Fruit fly (Drosophila melanogaster): ENCODE data around the gene SF2.
A peak's percentile ranks its signal among the peaks of the same experiment; 100 is the strongest.

SF2 gene

dm6 chr3R:16309302-16310080, 32.3 kb downstream of the SF2 start (continued):
- TF ChIP-seq CG10543 (GFP tag; optimal IDR thresholded peaks at IDR 0.05) = peak; percentile 39
- TF ChIP-seq CG1792 (GFP tag; optimal IDR thresholded peaks at IDR 0.05) = peak; percentile 13
- TF ChIP-seq CG13296 (GFP tag; optimal IDR thresholded peaks at IDR 0.05) = peak; percentile 10
- peak; percentile 7 for TF ChIP-seq CG9727 (GFP tag; optimal IDR thresholded peaks at IDR 0.05)
- TF ChIP-seq eyg (GFP tag; optimal IDR thresholded peaks at IDR 0.05) = peak; percentile 26
- no peak; the same call in 1 of the 2 replicates for TF ChIP-seq sisA (GFP tag; IDR thresholded peaks at IDR 0.05)
- TF ChIP-seq CoRest (tag; optimal IDR thresholded peaks at IDR 0.05) = peak; percentile 29
- TF ChIP-seq so (GFP tag; IDR thresholded peaks at IDR 0.05) = peak; percentile 61; the same call in 1 of the 3 replicates
- TF ChIP-seq CG2120 (GFP tag; optimal IDR thresholded peaks at IDR 0.05) = peak; percentile 41
- TF ChIP-seq da (GFP tag; optimal IDR thresholded peaks at IDR 0.05) = no peak
- peak; percentile 67 for TF ChIP-seq row (GFP tag; IDR thresholded peaks at IDR 0.05)
- no peak for TF ChIP-seq CG15073 (GFP tag; optimal IDR thresholded peaks at IDR 0.05)
- peak; percentile 61; the same call in 1 of the 2 replicates for TF ChIP-seq CG32532 (GFP tag; IDR thresholded peaks at IDR 0.05)
- no peak for TF ChIP-seq dati (GFP tag; IDR thresholded peaks at IDR 0.05)
- peak; percentile 38; the same call in 1 of the 2 replicates for TF ChIP-seq CG14441 (GFP tag; IDR thresholded peaks at IDR 0.05)
- no peak for TF ChIP-seq CG7928 (GFP tag; optimal IDR thresholded peaks at IDR 0.05)
- no peak for TF ChIP-seq D19B (GFP tag; optimal IDR thresholded peaks at IDR 0.05)
- TF ChIP-seq gem (tag; optimal IDR thresholded peaks at IDR 0.05) = peak; percentile 30
- TF ChIP-seq CG3407 (GFP tag; optimal IDR thresholded peaks at IDR 0.05) = no peak

dm6 chr3R:16308057-16308456, 33.7 kb downstream of the SF2 start:
- TF ChIP-seq Pdp1 (GFP tag; optimal IDR thresholded peaks at IDR 0.05) (peak in 1 of 2 experiments; percentile 54), pum (GFP tag; optimal IDR thresholded peaks at IDR 0.05) (no peak), cwo (GFP tag; optimal IDR thresholded peaks at IDR 0.05) (no peak), Med (GFP tag) (peak; percentile 28), al (GFP tag; IDR thresholded peaks at IDR 0.05) (no peak), CG3838 (GFP tag; optimal IDR thresholded peaks at IDR 0.05) (no peak), CG9932 (GFP tag; IDR thresholded peaks at IDR 0.05) (no peak), C15 (GFP tag; IDR thresholded peaks at IDR 0.05) (no peak), CG15479 (GFP tag; optimal IDR thresholded peaks at IDR 0.05) (peak; percentile 0), CG13287 (GFP tag; IDR thresholded peaks at IDR 0.05; ENCODE audit: partially characterized antibody) (no peak), tgo (GFP tag; IDR thresholded peaks at IDR 0.05) (no peak), sd (tag; optimal IDR thresholded peaks at IDR 0.05) (peak; percentile 44), CG15269 (tag; optimal IDR thresholded peaks at IDR 0.05) (no peak)

dm6 chr3R:16305185-16305989, 36.4 kb downstream of the SF2 start, which contains the start of gene Zip89B:
TSS of gene Zip89B (plus strand) at chr3R:16305758.
- no peak for TF ChIP-seq CG14050 (GFP tag; IDR thresholded peaks at IDR 0.05)
- TF ChIP-seq Ets65A (GFP tag) = peak; percentile 82
- 0 out of 2 replicates have a peak, but pooled peaks have one; percentile 25 for TF ChIP-seq CG14014 (GFP tag; IDR thresholded peaks at IDR 0.05)
- TF ChIP-seq nom (GFP tag; optimal IDR thresholded peaks at IDR 0.05) = peak; percentile 46
- peak; percentile 16 for TF ChIP-seq caup (GFP tag; optimal IDR thresholded peaks at IDR 0.05; ENCODE audit: severe bottlenecking)
- peak; percentile 17 for TF ChIP-seq B-H2 (GFP tag; optimal IDR thresholded peaks at IDR 0.05)
- peak; percentile 28 for TF ChIP-seq lab (GFP tag; optimal IDR thresholded peaks at IDR 0.05)
- TF ChIP-seq bigmax (GFP tag; optimal IDR thresholded peaks at IDR 0.05) = no peak
- TF ChIP-seq CG2875 (GFP tag; optimal IDR thresholded peaks at IDR 0.05) = no peak
- peak; percentile 55 for TF ChIP-seq gfzf (GFP tag; optimal IDR thresholded peaks at IDR 0.05)
- TF ChIP-seq HmgZ (tag; optimal IDR thresholded peaks at IDR 0.05) = peak; percentile 46
- TF ChIP-seq sug (tag; optimal IDR thresholded peaks at IDR 0.05) = peak; percentile 6
- TF ChIP-seq CG15514 (GFP tag; optimal IDR thresholded peaks at IDR 0.05) = peak; percentile 14
- TF ChIP-seq Hr78 (GFP tag; optimal IDR thresholded peaks at IDR 0.05) = peak in 1 of 2 experiments; percentile 1
